Worm (Caenorhabditis elegans): Measurements from ENCODE around the gene F18A11.2.

- TF ChIP-seq zag-1 (tag; optimal IDR thresholded peaks at IDR 0.05) = no peak
- TF ChIP-seq snpc-4 (tag; optimal IDR thresholded peaks at IDR 0.05) = no peak
- no peak for TF ChIP-seq elt-3 (tag; optimal IDR thresholded peaks at IDR 0.05)
- no peak for TF ChIP-seq F13H6.1 (tag; optimal IDR thresholded peaks at IDR 0.05)
Observed at ce11 chrII:13004872-13005252, 26.6 kb upstream of the F18A11.2 start.
